Worm (Caenorhabditis elegans) whole organism, midembryonic: Measurements from ENCODE around the gene oac-53.

Experiments used
- T22C8.4 ChIP-seq: fragments of 200-800 bp; sonication (Bioruptor generic); IDR thresholded peaks from 2 replicates; pipeline ENCODE4 v1.3.6; 2022; ENCODE audit warnings: missing genetic modification characterization, missing compliant biosample characterization
- cog-1 ChIP-seq: sonication (generic microtip); optimal IDR thresholded peaks from 2 replicates; lab custom pipeline; 2016; ENCODE audit warnings: missing genetic modification characterization, missing compliant biosample characterization
- flt-1 ChIP-seq: fragments of 200-800 bp; sonication (Bioruptor generic); IDR thresholded peaks from 2 replicates; pipeline ENCODE4 v1.3.6; 2022; ENCODE audit warnings: missing genetic modification characterization, missing compliant biosample characterization
- klf-2 ChIP-seq: fragments of 200-800 bp; sonication (Bioruptor generic); conservative IDR thresholded peaks from 2 replicates; pipeline ENCODE4 v1.3.6; 2022; ENCODE audit warnings: missing genetic modification reagents, missing genetic modification characterization, missing compliant biosample characterization
- med-1 ChIP-seq: sonication (generic microtip); optimal IDR thresholded peaks from 2 replicates; lab custom pipeline; 2017; ENCODE audit warnings: missing genetic modification characterization, mild to moderate bottlenecking, missing compliant biosample characterization, antibody characterized with exemption, missing genetic modification reagents; ENCODE audit not compliant: insufficient read depth
- ref-1 ChIP-seq: fragments of 200-800 bp; sonication (Bioruptor generic); conservative IDR thresholded peaks from 2 replicates; pipeline ENCODE4 v1.3.6; 2022; ENCODE audit warnings: missing genetic modification reagents, missing genetic modification characterization, missing compliant biosample characterization
- tab-1 ChIP-seq: fragments of 200-800 bp; sonication (Bioruptor generic); IDR thresholded peaks from 2 replicates; pipeline ENCODE4 v1.3.6; 2022; ENCODE audit warnings: missing genetic modification characterization, missing compliant biosample characterization
- ztf-23 ChIP-seq: fragments of 200-800 bp; sonication (Bioruptor generic); IDR thresholded peaks from 2 replicates; pipeline ENCODE4 v1.3.6; 2022; ENCODE audit warnings: missing genetic modification reagents, missing genetic modification characterization, missing compliant biosample characterization
- ztf-29 ChIP-seq: fragments of 200-800 bp; sonication (Bioruptor generic); IDR thresholded peaks from 2 replicates; pipeline ENCODE4 v1.3.6; 2022; ENCODE audit warnings: missing genetic modification reagents, missing genetic modification characterization, missing compliant biosample characterization

oac-53 gene

ce11 chrV:16592947-16593791, 34.6 kb downstream of the oac-53 start:
- TF ChIP-seq ztf-29, result peak; percentile 80; the same call in 1 of the 2 replicates
- TF ChIP-seq tab-1, result no peak

DNA sequence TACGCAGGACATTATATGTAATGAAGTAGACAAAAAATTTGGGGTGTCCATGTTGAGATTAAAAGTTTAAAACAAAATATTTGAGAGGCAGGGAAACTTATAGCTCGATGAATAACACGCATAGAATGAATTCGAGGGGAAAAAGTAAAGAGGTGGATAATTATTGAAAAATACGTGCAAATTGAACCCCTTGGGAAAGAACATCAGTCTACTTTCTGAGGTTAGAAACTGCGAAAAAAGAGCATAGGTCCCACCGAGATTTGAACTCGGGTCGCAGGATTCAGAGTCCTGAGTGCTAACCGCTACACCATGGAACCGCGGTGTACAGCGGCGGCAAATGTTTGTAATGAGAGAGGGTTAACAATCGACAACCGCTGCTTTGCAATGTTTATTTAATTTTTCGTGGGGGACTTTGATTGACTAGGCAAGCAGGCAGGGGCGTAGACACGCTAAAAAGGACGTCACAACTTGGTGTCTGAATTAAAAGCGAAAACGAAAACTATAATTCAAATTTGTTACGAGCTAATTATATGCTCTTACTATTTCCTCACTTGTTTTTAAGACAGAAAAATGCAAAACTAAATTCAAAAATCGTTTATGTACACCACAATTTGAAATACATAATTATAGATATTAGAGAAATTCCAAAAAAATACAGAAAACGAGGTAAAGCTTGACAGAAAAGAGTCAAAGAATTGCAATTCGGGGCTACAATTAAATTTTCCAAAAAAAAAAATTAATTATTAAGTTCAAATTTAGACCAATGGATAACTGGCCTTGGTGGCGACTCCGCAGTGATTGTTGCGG, 35.6 kb downstream of the oac-53 start, which contains the start of gene srh-269:
TSS of gene srh-269 (minus strand) at position 51 of the 807 bp plus-strand sequence.
- TF ChIP-seq flt-1 (GFP tag; lab: Robert Waterston, UW) (peak; percentile 89), ref-1 (peak; percentile 65), ztf-29 (peak; percentile 71), T22C8.4 (GFP tag; lab: Robert Waterston, UW) (peak; percentile 70), tab-1 (peak; percentile 86), cog-1 (tag; lab: Kevin White, UChicago) (peak; percentile 26), med-1 (peak; percentile 1), klf-2 (GFP tag; lab: Robert Waterston, UW) (peak; percentile 77), ztf-23 (GFP tag; lab: Robert Waterston, UW) (peak; percentile 87)

- TF ChIP-seq flt-1 (GFP tag; lab: Robert Waterston, UW) (no peak), ref-1 (no peak), tab-1 (no peak), klf-2 (GFP tag; lab: Robert Waterston, UW) (no peak), T22C8.4 (GFP tag; lab: Robert Waterston, UW) (no peak), ztf-23 (GFP tag; lab: Robert Waterston, UW) (no peak), cog-1 (tag; lab: Kevin White, UChicago) (no peak), med-1 (no peak), ztf-29 (no peak)
These were observed 38.3 kb downstream of the oac-53 start for ce11 chrV:16589488-16589887.

DNA sequence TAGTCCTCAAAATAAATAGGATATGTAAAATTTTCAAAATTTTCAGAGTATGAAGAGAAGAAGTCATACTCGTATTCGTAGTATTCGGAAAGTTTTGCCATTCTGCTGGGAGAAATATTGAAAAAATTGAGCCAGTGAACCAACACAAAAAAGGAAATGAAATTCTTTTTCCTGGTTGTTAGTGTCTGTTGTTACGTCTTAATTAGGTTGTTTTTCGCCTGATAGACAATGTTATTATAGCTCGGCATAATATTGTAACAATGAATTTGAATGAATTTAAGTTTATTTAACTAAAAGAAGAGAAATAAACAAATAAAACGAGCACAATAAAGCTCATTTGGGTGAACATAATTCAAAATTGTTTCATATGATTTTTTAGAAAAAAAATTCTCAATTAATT, 39.3 kb downstream of the oac-53 start, which contains the start of gene srw-73:
TSS of gene srw-73 (minus strand) at position 101 of the 400 bp plus-strand sequence.
- TF ChIP-seq flt-1 (GFP tag; lab: Robert Waterston, UW) (no peak), ztf-29 (no peak), med-1 (no peak), cog-1 (tag; lab: Kevin White, UChicago) (no peak), T22C8.4 (GFP tag; lab: Robert Waterston, UW) (no peak), klf-2 (GFP tag; lab: Robert Waterston, UW) (no peak), tab-1 (no peak), ztf-23 (GFP tag; lab: Robert Waterston, UW) (no peak), ref-1 (no peak)

DNA sequence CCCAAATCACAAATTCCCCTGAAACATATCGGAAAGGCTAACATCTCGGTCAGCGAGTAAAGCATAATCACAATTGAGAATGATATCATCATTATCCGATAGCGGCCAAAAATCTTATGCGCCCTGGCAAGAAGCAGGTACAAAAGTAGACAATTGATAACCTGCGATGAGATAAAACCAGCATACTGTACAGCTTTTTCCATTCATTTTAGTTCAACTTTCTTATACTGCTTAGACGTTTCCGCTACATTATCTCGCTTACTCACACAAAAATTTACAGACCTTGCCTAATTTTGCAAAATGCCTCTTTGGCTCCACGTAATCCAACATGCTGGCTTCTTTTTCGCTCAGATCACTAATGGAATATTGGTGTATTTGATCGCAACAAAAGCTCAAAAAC, 44.8 kb downstream of the oac-53 start, which contains the start of gene str-150:
TSS of gene str-150 (plus strand) at position 301 of the 400 bp plus-strand sequence.
- TF ChIP-seq ztf-29, result no peak
- TF ChIP-seq tab-1, result no peak
- no peak for TF ChIP-seq T22C8.4 (GFP tag; lab: Robert Waterston, UW)

ce11 chrV:16581061-16581460, 46.7 kb downstream of the oac-53 start:
- TF ChIP-seq ztf-29 (no peak), med-1 (no peak), tab-1 (no peak), flt-1 (GFP tag; lab: Robert Waterston, UW) (no peak), klf-2 (GFP tag; lab: Robert Waterston, UW) (no peak), ztf-23 (GFP tag; lab: Robert Waterston, UW) (no peak), ref-1 (no peak), cog-1 (tag; lab: Kevin White, UChicago) (no peak), T22C8.4 (GFP tag; lab: Robert Waterston, UW) (no peak)

ce11 chrV:16580424-16580823, 47.3 kb downstream of the oac-53 start, which contains the start of gene nhr-271:
TSS of gene nhr-271 (minus strand) at chrV:16580524.
- TF ChIP-seq T22C8.4 (GFP tag; lab: Robert Waterston, UW) (no peak), cog-1 (tag; lab: Kevin White, UChicago) (no peak), tab-1 (no peak), ztf-29 (no peak), ref-1 (no peak), flt-1 (GFP tag; lab: Robert Waterston, UW) (no peak), klf-2 (GFP tag; lab: Robert Waterston, UW) (no peak), ztf-23 (GFP tag; lab: Robert Waterston, UW) (no peak), med-1 (no peak)

ce11 chrV:16575900-16576299, 51.9 kb downstream of the oac-53 start, which contains the start of gene str-151:
TSS of gene str-151 (plus strand) at chrV:16576200.
- TF ChIP-seq med-1, result no peak
- TF ChIP-seq klf-2 (GFP tag; lab: Robert Waterston, UW), result no peak
- TF ChIP-seq ref-1, result no peak
- TF ChIP-seq tab-1, result no peak
- no peak for TF ChIP-seq T22C8.4 (GFP tag; lab: Robert Waterston, UW)
